Worm (Caenorhabditis elegans) whole organism, late embryonic: ENCODE results near the gene F23H12.3.

Source experiments
- ama-1 ChIP-seq: fragments of 150-350 bp; optimal IDR thresholded peaks from 2 replicates; lab custom pipeline; 2014
- elt-2 ChIP-seq: sonication (generic microtip); optimal IDR thresholded peaks from 2 replicates; lab custom pipeline; 2016; ENCODE audit warnings: missing genetic modification reagents, missing genetic modification characterization, missing compliant biosample characterization
- ets-4 ChIP-seq: sonication (generic microtip); optimal IDR thresholded peaks from 2 replicates; lab custom pipeline; 2016; ENCODE audit warnings: missing genetic modification characterization, missing compliant biosample characterization
- pha-2 ChIP-seq: sonication (generic microtip); optimal IDR thresholded peaks from 2 replicates; lab custom pipeline; 2017; ENCODE audit warnings: mild to moderate bottlenecking, missing genetic modification characterization, missing compliant biosample characterization
- sox-2 ChIP-seq: fragments of 200-800 bp; sonication (Bioruptor generic); IDR thresholded peaks from 2 replicates; pipeline ENCODE4 v1.3.6; 2022; ENCODE audit warnings: missing genetic modification reagents, missing genetic modification characterization, missing compliant biosample characterization
- unc-3 ChIP-seq, 2 experiments: fragments of 200-800 bp in 1 of 2; sonication (Bioruptor generic) in 1 of 2; sonication (generic microtip) in 1 of 2; conservative IDR thresholded peaks in 1 of 2; optimal IDR thresholded peaks in 1 of 2; 2 replicates each; pipeline versions ENCODE4 v1.3.6 to Lab custom; 2016 to 2022; ENCODE audit warnings: missing compliant biosample characterization in 2 of 2, missing genetic modification characterization in 2 of 2, missing genetic modification reagents in 1 of 2

ce11 chrV:12353505-12353904 lies 8.6 kb downstream of the F23H12.3 start:
- TF ChIP-seq elt-2 (tag; lab: Kevin White, UChicago), result no peak
- no peak for TF ChIP-seq unc-3 (GFP tag; conservative IDR thresholded peaks at IDR 0.05; lab: Robert Waterston, UW)
- no peak for TF ChIP-seq unc-3 (tag; optimal IDR thresholded peaks at IDR 0.05; lab: Kevin White, UChicago)
- no peak for TF ChIP-seq ama-1
- TF ChIP-seq sox-2, result no peak
- TF ChIP-seq ets-4, result no peak
- TF ChIP-seq pha-2 (tag; lab: Kevin White, UChicago), result no peak
